Worm (Caenorhabditis elegans) whole organism, L3 larva: Measurements from ENCODE around the gene aptf-3.
A peak's percentile ranks its signal among the peaks of the same experiment; 100 is the strongest.

Source experiments
- R02D3.7 ChIP-seq: fragments of 150-350 bp; optimal IDR thresholded peaks from 2 replicates; lab custom pipeline; 2014; ENCODE audit warnings: missing biosample characterization, missing genetic modification characterization
- ZK546.5 ChIP-seq: sonication (generic microtip); optimal IDR thresholded peaks from 2 replicates; lab custom pipeline; 2017; ENCODE audit warnings: missing biosample characterization, missing genetic modification characterization
- aly-2 ChIP-seq: fragments of 150-350 bp; optimal IDR thresholded peaks from 2 replicates; lab custom pipeline; 2014; ENCODE audit warnings: missing biosample characterization, missing genetic modification characterization
- ama-1 ChIP-seq: fragments of 150-350 bp; optimal IDR thresholded peaks from 2 replicates; lab custom pipeline; 2018
- ceh-28 ChIP-seq: fragments of 150-350 bp; optimal IDR thresholded peaks from 2 replicates; lab custom pipeline; 2014; ENCODE audit warnings: missing biosample characterization, missing genetic modification reagents, missing genetic modification characterization
- ceh-82 ChIP-seq: fragments of 150-350 bp; optimal IDR thresholded peaks from 2 replicates; lab custom pipeline; 2014; ENCODE audit warnings: missing biosample characterization, missing genetic modification characterization
- daf-12 ChIP-seq: fragments of 150-350 bp; optimal IDR thresholded peaks from 2 replicates; lab custom pipeline; 2014; ENCODE audit warnings: missing biosample characterization, missing genetic modification reagents, missing genetic modification characterization
- egl-27 ChIP-seq: sonication (generic microtip); optimal IDR thresholded peaks from 4 replicates; lab custom pipeline; 2017; ENCODE audit warnings: missing biosample characterization, missing genetic modification reagents, missing genetic modification characterization
- egl-5 ChIP-seq: fragments of 150-350 bp; optimal IDR thresholded peaks from 2 replicates; lab custom pipeline; 2017; ENCODE audit warnings: missing biosample characterization, missing genetic modification reagents, missing genetic modification characterization, inconsistent platforms
- elt-1 ChIP-seq: fragments of 150-350 bp; optimal IDR thresholded peaks from 2 replicates; lab custom pipeline; 2014; ENCODE audit warnings: missing biosample characterization, missing genetic modification characterization
- elt-2 ChIP-seq: sonication (generic microtip); optimal IDR thresholded peaks from 2 replicates; lab custom pipeline; 2016; ENCODE audit warnings: missing genetic modification reagents, mild to moderate bottlenecking, missing genetic modification characterization, missing compliant biosample characterization
- elt-3 ChIP-seq, 3 experiments: fragments of 150-350 bp in 1 of 3; sonication (generic microtip) in 2 of 3; optimal IDR thresholded peaks; 2 replicates in 2 of 3; 4 replicates in 1 of 3; lab custom pipeline; 2014 to 2017; ENCODE audit warnings: missing biosample characterization in 3 of 3, missing genetic modification characterization in 3 of 3
- eor-1 ChIP-seq, 2 experiments: fragments of 150-350 bp; optimal IDR thresholded peaks; 2 replicates each; lab custom pipeline; 2014 to 2018; ENCODE audit warnings: missing biosample characterization in 2 of 2, missing genetic modification characterization in 2 of 2
- fkh-10 ChIP-seq: sonication (generic microtip); optimal IDR thresholded peaks from 2 replicates; lab custom pipeline; 2017; ENCODE audit warnings: missing biosample characterization, missing genetic modification reagents, missing genetic modification characterization
- fkh-2 ChIP-seq: fragments of 150-350 bp; optimal IDR thresholded peaks from 2 replicates; lab custom pipeline; 2014; ENCODE audit warnings: missing biosample characterization, missing genetic modification reagents, missing genetic modification characterization
- fos-1 ChIP-seq: fragments of 150-350 bp; optimal IDR thresholded peaks from 2 replicates; lab custom pipeline; 2014; ENCODE audit warnings: missing biosample characterization, missing genetic modification characterization
- hmg-11 ChIP-seq: sonication (generic microtip); optimal IDR thresholded peaks from 2 replicates; lab custom pipeline; 2016; ENCODE audit warnings: missing genetic modification characterization, missing compliant biosample characterization
- jun-1 ChIP-seq: fragments of 150-350 bp; optimal IDR thresholded peaks from 2 replicates; lab custom pipeline; 2014; ENCODE audit warnings: missing biosample characterization, missing genetic modification reagents, missing genetic modification characterization
- lin-15B ChIP-seq: fragments of 150-350 bp; optimal IDR thresholded peaks from 2 replicates; lab custom pipeline; 2014; ENCODE audit warnings: missing biosample characterization, missing genetic modification characterization
- lin-39 ChIP-seq: fragments of 150-350 bp; optimal IDR thresholded peaks from 2 replicates; lab custom pipeline; 2018; ENCODE audit warnings: missing biosample characterization, missing genetic modification reagents, missing genetic modification characterization
- mml-1 ChIP-seq: fragments of 150-350 bp; sonication (generic microtip); optimal IDR thresholded peaks from 3 replicates; lab custom pipeline; 2014; ENCODE audit warnings: missing biosample characterization, missing genetic modification characterization
- nfya-1 ChIP-seq: sonication (generic microtip); optimal IDR thresholded peaks from 2 replicates; lab custom pipeline; 2017; ENCODE audit warnings: missing genetic modification characterization, mild to moderate bottlenecking, missing compliant biosample characterization, antibody characterized with exemption, moderate library complexity; ENCODE audit not compliant: insufficient read depth
- nhr-23 ChIP-seq: fragments of 150-350 bp; optimal IDR thresholded peaks from 2 replicates; lab custom pipeline; 2014; ENCODE audit warnings: missing biosample characterization, missing genetic modification reagents, missing genetic modification characterization
- nhr-28 ChIP-seq: fragments of 150-350 bp; optimal IDR thresholded peaks from 2 replicates; lab custom pipeline; 2014; ENCODE audit warnings: missing biosample characterization, missing genetic modification characterization
- nhr-43 ChIP-seq: sonication (generic microtip); optimal IDR thresholded peaks from 2 replicates; lab custom pipeline; 2016; ENCODE audit warnings: mild to moderate bottlenecking, missing genetic modification characterization, missing compliant biosample characterization; ENCODE audit not compliant: poor library complexity, severe bottlenecking
- nhr-67 ChIP-seq: fragments of 150-350 bp; optimal IDR thresholded peaks from 2 replicates; lab custom pipeline; 2014; ENCODE audit warnings: missing biosample characterization, missing genetic modification characterization
- nhr-76 ChIP-seq: fragments of 150-350 bp; sonication (generic microtip); optimal IDR thresholded peaks from 5 replicates; lab custom pipeline; 2014; ENCODE audit warnings: missing biosample characterization, missing genetic modification characterization
- pha-4 ChIP-seq: fragments of 150-350 bp; optimal IDR thresholded peaks from 2 replicates; lab custom pipeline; 2014; ENCODE audit warnings: missing biosample characterization, missing genetic modification reagents, missing genetic modification characterization
- pqm-1 ChIP-seq: fragments of 150-350 bp; optimal IDR thresholded peaks from 2 replicates; lab custom pipeline; 2017; ENCODE audit warnings: missing biosample characterization, missing genetic modification characterization, inconsistent platforms
- sea-2 ChIP-seq: fragments of 150-350 bp; sonication (generic microtip); optimal IDR thresholded peaks from 4 replicates; lab custom pipeline; 2014; ENCODE audit warnings: missing biosample characterization, missing genetic modification reagents, missing genetic modification characterization
- skn-1 ChIP-seq: fragments of 150-350 bp; optimal IDR thresholded peaks from 2 replicates; lab custom pipeline; 2014; ENCODE audit warnings: missing biosample characterization, missing genetic modification characterization
- tbx-2 ChIP-seq: sonication (generic microtip); optimal IDR thresholded peaks from 2 replicates; lab custom pipeline; 2016; ENCODE audit warnings: mild to moderate bottlenecking, missing genetic modification characterization, missing compliant biosample characterization
- unc-39 ChIP-seq: sonication (generic microtip); optimal IDR thresholded peaks from 4 replicates; lab custom pipeline; 2017; ENCODE audit warnings: missing biosample characterization, missing genetic modification characterization

aptf-3 gene

ce11 chrII:8561227-8561626 is 32.8 kb upstream of the aptf-3 start, which contains the start of gene iff-2 (continued):
- TF ChIP-seq elt-1 (tag; lab: Kevin White, UChicago): peak; percentile 92
- TF ChIP-seq fkh-10 (GFP tag; lab: Kevin White, UChicago): peak; percentile 99
- no peak for TF ChIP-seq mml-1 (tag; lab: Kevin White, UChicago)
- TF ChIP-seq fos-1 (tag; lab: Kevin White, UChicago): peak; percentile 96
- TF ChIP-seq ceh-82 (tag; lab: Kevin White, UChicago): peak; percentile 93
- peak; percentile 96 for TF ChIP-seq skn-1
- TF ChIP-seq nhr-67 (tag; lab: Kevin White, UChicago): peak; percentile 29
- peak; percentile 99 for TF ChIP-seq nfya-1 (tag; lab: Kevin White, UChicago)
- TF ChIP-seq ama-1: peak; percentile 95
- peak; percentile 94 for TF ChIP-seq R02D3.7 (tag; lab: Kevin White, UChicago)
- peak; percentile 94 for TF ChIP-seq ceh-28
- peak; percentile 60 to 99 (median 98) for TF ChIP-seq elt-3 (tag; optimal IDR thresholded peaks at IDR 0.05; lab: Kevin White, UChicago)
- TF ChIP-seq elt-2: peak; percentile 97
- TF ChIP-seq eor-1 (tag; optimal IDR thresholded peaks at IDR 0.05; lab: Kevin White, UChicago): peak in 1 of 2 experiments; percentile 82
- TF ChIP-seq nhr-43 (tag; lab: Kevin White, UChicago): peak; percentile 98
- no peak for TF ChIP-seq daf-12 (tag; lab: Kevin White, UChicago)
- peak; percentile 94 for TF ChIP-seq tbx-2 (tag; lab: Kevin White, UChicago)

DNA sequence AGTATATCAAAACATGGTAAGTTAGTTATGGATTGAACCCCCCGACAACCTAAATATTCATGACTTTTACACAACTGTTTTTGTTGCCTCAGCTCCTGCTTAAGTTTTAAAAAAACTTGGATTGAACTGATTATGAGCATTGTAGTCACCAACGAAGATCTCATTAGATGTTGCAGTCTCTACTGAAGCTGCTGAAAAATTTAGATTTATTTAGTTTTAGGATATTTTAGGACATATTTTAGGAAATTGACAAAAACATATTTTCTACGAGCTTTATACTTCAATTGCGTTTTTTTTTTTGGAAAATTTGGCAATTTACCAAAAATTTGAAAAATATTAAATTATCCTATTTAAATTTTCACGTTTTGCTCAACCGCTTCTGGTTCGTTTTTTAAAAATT is 32.0 kb upstream of the aptf-3 start, which contains the start of gene F54C9.14:
F54C9.14 (plus strand) TSS at position 301 of the 400 bp plus-strand sequence.
- TF ChIP-seq fkh-2: no peak
- TF ChIP-seq ama-1: no peak
- no peak for TF ChIP-seq ceh-28
- no peak for TF ChIP-seq egl-27 (tag; lab: Kevin White, UChicago)
- TF ChIP-seq fos-1 (tag; lab: Kevin White, UChicago): no peak
- no peak for TF ChIP-seq pqm-1 (tag; lab: Kevin White, UChicago)

DNA sequence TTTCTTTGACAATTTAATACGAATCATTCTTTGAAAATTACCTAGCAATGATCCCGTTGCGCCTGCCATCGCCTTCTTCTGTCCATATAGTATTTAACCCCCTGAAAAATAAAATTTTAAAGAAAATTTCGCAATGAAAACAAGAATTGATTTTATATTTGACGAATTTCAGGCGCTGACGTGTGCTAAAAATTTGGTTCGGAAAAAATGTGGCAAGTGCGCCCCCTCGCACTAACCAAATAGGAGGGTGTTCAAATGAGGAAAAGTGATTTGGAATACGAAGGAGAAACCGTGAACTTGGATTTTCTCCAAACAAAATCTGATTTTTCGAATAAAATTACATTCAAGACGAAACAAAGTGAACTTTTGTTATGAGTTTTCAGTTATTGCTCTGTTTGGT is 28.0 kb upstream of the aptf-3 start, which contains the start of gene stc-1:
stc-1 (minus strand) TSS at position 101 of the 400 bp plus-strand sequence.
- TF ChIP-seq nhr-76 (tag; lab: Kevin White, UChicago): no peak
- no peak for TF ChIP-seq unc-39 (tag; lab: Kevin White, UChicago)
- peak; percentile 55 for TF ChIP-seq nfya-1 (tag; lab: Kevin White, UChicago)
- TF ChIP-seq hmg-11 (tag; lab: Kevin White, UChicago): no peak
- no peak for TF ChIP-seq ZK546.5 (tag; lab: Kevin White, UChicago)
- TF ChIP-seq elt-2: peak; percentile 25
- TF ChIP-seq lin-15B: peak; percentile 51
- TF ChIP-seq fkh-10 (GFP tag; lab: Kevin White, UChicago): no peak
- TF ChIP-seq nhr-67 (tag; lab: Kevin White, UChicago): no peak
- TF ChIP-seq egl-5 (tag; lab: Kevin White, UChicago): no peak
- no peak for TF ChIP-seq R02D3.7 (tag; lab: Kevin White, UChicago)
- TF ChIP-seq pqm-1 (tag; lab: Kevin White, UChicago): peak; percentile 45
- TF ChIP-seq lin-39 (tag; lab: Kevin White, UChicago): no peak
- no peak for TF ChIP-seq fkh-2
- TF ChIP-seq egl-27 (tag; lab: Kevin White, UChicago): no peak
- no peak for TF ChIP-seq fos-1 (tag; lab: Kevin White, UChicago)
- TF ChIP-seq nhr-28 (tag; lab: Kevin White, UChicago): no peak
- TF ChIP-seq pha-4: peak; percentile 52
- peak; percentile 1 for TF ChIP-seq ceh-28
- TF ChIP-seq sea-2 (GFP tag; lab: Kevin White, UChicago): no peak

ce11 chrII:8566806-8567266 is 27.2 kb upstream of the aptf-3 start, which contains the start of gene F54C9.3:
F54C9.3 (minus strand) TSS chrII:8566856.
- TF ChIP-seq aly-2 (tag; lab: Kevin White, UChicago) (no peak), nhr-23 (tag; lab: Kevin White, UChicago) (no peak), elt-2 (peak; percentile 95), pha-4 (peak; percentile 80), jun-1 (tag; lab: Kevin White, UChicago) (peak; percentile 55), pqm-1 (tag; lab: Kevin White, UChicago) (peak; percentile 98)
